Worm (Caenorhabditis elegans): ENCODE measurements around the gene F18G5.1.
A peak's percentile ranks its signal among the peaks of the same experiment; 100 is the strongest.

Gene F18G5.1

ce11 chrX:9297834-9298233 is 38.2 kb downstream of the F18G5.1 start, which contains the start of gene B0416.7:
TSS of gene B0416.7 (minus strand) at chrX:9297934.
- TF ChIP-seq C34F6.9 (tag; optimal IDR thresholded peaks at IDR 0.05) (peak; percentile 6), F13H6.1 (tag; optimal IDR thresholded peaks at IDR 0.05) (no peak)

ce11 chrX:9298846-9299245 is 39.2 kb downstream of the F18G5.1 start, which contains the start of gene B0416.2:
TSS of gene B0416.2 (plus strand) at chrX:9299146.
- no peak for TF ChIP-seq elt-3 (tag; optimal IDR thresholded peaks at IDR 0.05)
- TF ChIP-seq ZK546.5 (tag; optimal IDR thresholded peaks at IDR 0.05): no peak
- no peak for TF ChIP-seq elt-1 (tag; optimal IDR thresholded peaks at IDR 0.05)
- no peak for TF ChIP-seq aly-2 (tag; optimal IDR thresholded peaks at IDR 0.05)
- no peak for TF ChIP-seq snpc-4 (tag; optimal IDR thresholded peaks at IDR 0.05)
- no peak for TF ChIP-seq unc-55 (GFP tag; optimal IDR thresholded peaks at IDR 0.05)
- no peak for TF ChIP-seq zag-1 (tag; optimal IDR thresholded peaks at IDR 0.05)
- no peak for TF ChIP-seq sma-3 (GFP tag; optimal IDR thresholded peaks at IDR 0.05)
- TF ChIP-seq nhr-11 (tag; optimal IDR thresholded peaks at IDR 0.05): no peak
- TF ChIP-seq nhr-21 (tag; optimal IDR thresholded peaks at IDR 0.05): no peak
- no peak for TF ChIP-seq nhr-129 (tag; optimal IDR thresholded peaks at IDR 0.05)
- no peak for TF ChIP-seq egl-27 (tag; optimal IDR thresholded peaks at IDR 0.05)
- no peak for TF ChIP-seq skn-1 (tag; optimal IDR thresholded peaks at IDR 0.05)
- no peak for TF ChIP-seq nhr-25 (tag; optimal IDR thresholded peaks at IDR 0.05)
- TF ChIP-seq F13H6.1 (tag; optimal IDR thresholded peaks at IDR 0.05): no peak

ce11 chrX:9300379-9300778 is 40.7 kb downstream of the F18G5.1 start:
- TF ChIP-seq lin-39 (tag; optimal IDR thresholded peaks at IDR 0.05) (no peak), nhr-129 (tag; optimal IDR thresholded peaks at IDR 0.05) (peak; percentile 21)

- no peak for TF ChIP-seq snpc-4 (tag; optimal IDR thresholded peaks at IDR 0.05)
- TF ChIP-seq F13H6.1 (tag; optimal IDR thresholded peaks at IDR 0.05): no peak
- no peak for TF ChIP-seq elt-1 (tag; optimal IDR thresholded peaks at IDR 0.05)
- no peak for TF ChIP-seq nhr-11 (tag; optimal IDR thresholded peaks at IDR 0.05)
- TF ChIP-seq lin-11 (tag; optimal IDR thresholded peaks at IDR 0.05): no peak
- no peak for TF ChIP-seq lin-39 (tag; optimal IDR thresholded peaks at IDR 0.05)
- TF ChIP-seq unc-55 (GFP tag; optimal IDR thresholded peaks at IDR 0.05): no peak
- no peak for TF ChIP-seq Y55F3AM.14 (GFP tag; optimal IDR thresholded peaks at IDR 0.05)
- TF ChIP-seq ztf-4 (tag; optimal IDR thresholded peaks at IDR 0.05): no peak
- no peak for TF ChIP-seq C34F6.9 (tag; optimal IDR thresholded peaks at IDR 0.05)
- TF ChIP-seq egl-27 (tag; optimal IDR thresholded peaks at IDR 0.05): no peak
- no peak for TF ChIP-seq aly-2 (tag; optimal IDR thresholded peaks at IDR 0.05)
- TF ChIP-seq gmeb-1 (tag; optimal IDR thresholded peaks at IDR 0.05): no peak
- no peak for TF ChIP-seq lin-13 (GFP tag; optimal IDR thresholded peaks at IDR 0.05)
- TF ChIP-seq unc-39 (tag; optimal IDR thresholded peaks at IDR 0.05): no peak
Observed at ce11 chrX:9302763-9303162, 43.1 kb downstream of the F18G5.1 start.

ce11 chrX:9303422-9303821 is 43.8 kb downstream of the F18G5.1 start, which contains the start of gene tmc-2:
TSS of gene tmc-2 (plus strand) at chrX:9303722.
- TF ChIP-seq dmd-4 (tag; optimal IDR thresholded peaks at IDR 0.05): no peak
- no peak for TF ChIP-seq aly-2 (tag; optimal IDR thresholded peaks at IDR 0.05)
- no peak for TF ChIP-seq skn-1 (tag; optimal IDR thresholded peaks at IDR 0.05)
- TF ChIP-seq nhr-129 (tag; optimal IDR thresholded peaks at IDR 0.05): no peak
- TF ChIP-seq ztf-4 (tag; optimal IDR thresholded peaks at IDR 0.05): no peak
- no peak for TF ChIP-seq sma-3 (GFP tag; optimal IDR thresholded peaks at IDR 0.05)
- TF ChIP-seq nhr-11 (tag; optimal IDR thresholded peaks at IDR 0.05): no peak
- TF ChIP-seq ztf-11 (tag; optimal IDR thresholded peaks at IDR 0.05): no peak
- no peak for TF ChIP-seq nhr-25 (tag; optimal IDR thresholded peaks at IDR 0.05)
- TF ChIP-seq R02D3.7 (tag; optimal IDR thresholded peaks at IDR 0.05): no peak
- no peak for TF ChIP-seq blmp-1 (tag; optimal IDR thresholded peaks at IDR 0.05; ENCODE audit: insufficient read depth)
- TF ChIP-seq crh-2 (tag; optimal IDR thresholded peaks at IDR 0.05): no peak
- TF ChIP-seq unc-55 (GFP tag; optimal IDR thresholded peaks at IDR 0.05): no peak
- TF ChIP-seq fos-1 (tag; optimal IDR thresholded peaks at IDR 0.05): no peak
- no peak for TF ChIP-seq lin-39 (tag; optimal IDR thresholded peaks at IDR 0.05)
- TF ChIP-seq lin-11 (tag; optimal IDR thresholded peaks at IDR 0.05): no peak
- TF ChIP-seq zag-1 (tag; optimal IDR thresholded peaks at IDR 0.05): no peak
